Worm (Caenorhabditis elegans): ENCODE data around the gene ZK673.2.

Gene ZK673.2

ce11 chrII:10450335-10450734 is 2.3 kb downstream of the ZK673.2 start:
- no peak for TF ChIP-seq lir-3 (tag; optimal IDR thresholded peaks at IDR 0.05; ENCODE audit: poor library complexity)
- TF ChIP-seq ama-1 (optimal IDR thresholded peaks at IDR 0.05): peak; percentile 69
- peak; percentile 10 for TF ChIP-seq nhr-47 (tag; optimal IDR thresholded peaks at IDR 0.05)
- no peak for TF ChIP-seq fos-1 (tag; optimal IDR thresholded peaks at IDR 0.05)
- TF ChIP-seq efl-1 (optimal IDR thresholded peaks at IDR 0.05): peak in 1 of 2 experiments; percentile 12
- peak in 1 of 2 experiments; percentile 18 for TF ChIP-seq efl-1 (GFP tag; optimal IDR thresholded peaks at IDR 0.05 in 1 of 2)
- peak; percentile 35 for TF ChIP-seq nhr-90 (tag; optimal IDR thresholded peaks at IDR 0.05; ENCODE audit: poor library complexity)
- no peak for TF ChIP-seq hlh-17 (GFP tag; optimal IDR thresholded peaks at IDR 0.05; ENCODE audit: borderline replicate concordance)
- no peak for TF ChIP-seq dpl-1 (GFP tag; optimal IDR thresholded peaks at IDR 0.05)
- peak; percentile 27 for TF ChIP-seq nhr-71 (tag; optimal IDR thresholded peaks at IDR 0.05)
- TF ChIP-seq nhr-85 (tag): peak; percentile 12
- no peak for TF ChIP-seq mdl-1 (tag; optimal IDR thresholded peaks at IDR 0.05)
- no peak for TF ChIP-seq skn-1 (tag; optimal IDR thresholded peaks at IDR 0.05)
- TF ChIP-seq sup-37 (GFP tag; optimal IDR thresholded peaks at IDR 0.05): no peak
- no peak for TF ChIP-seq jun-1 (tag; optimal IDR thresholded peaks at IDR 0.05)
- peak in 1 of 2 experiments; percentile 22 for TF ChIP-seq lin-35 (GFP tag; optimal IDR thresholded peaks at IDR 0.05)
- TF ChIP-seq grh-1 (GFP tag; IDR thresholded peaks at IDR 0.05): no peak
- no peak for TF ChIP-seq pag-3 (tag; optimal IDR thresholded peaks at IDR 0.05; ENCODE audit: borderline replicate concordance, insufficient read depth)
- peak; percentile 11 for TF ChIP-seq blmp-1 (tag; optimal IDR thresholded peaks at IDR 0.05)
- no peak for TF ChIP-seq ces-1 (GFP tag; optimal IDR thresholded peaks at IDR 0.05)
- peak; percentile 37 for TF ChIP-seq elt-2 (tag; optimal IDR thresholded peaks at IDR 0.05)
- peak in 1 of 2 experiments; percentile 18 for TF ChIP-seq lsy-2 (tag; optimal IDR thresholded peaks at IDR 0.05)
- TF ChIP-seq tbx-2 (tag; optimal IDR thresholded peaks at IDR 0.05): peak; percentile 11
- no peak for TF ChIP-seq snpc-4 (tag; optimal IDR thresholded peaks at IDR 0.05)
- no peak for TF ChIP-seq ztf-11 (tag; optimal IDR thresholded peaks at IDR 0.05)
- TF ChIP-seq snu-23 (GFP tag; optimal IDR thresholded peaks at IDR 0.05): peak; percentile 30
- TF ChIP-seq ztf-4 (tag; optimal IDR thresholded peaks at IDR 0.05): no peak

ce11 chrII:10452620-10453019 is 4.6 kb downstream of the ZK673.2 start, which contains the start of gene ZK673.4:
TSS of gene ZK673.4 (plus strand) at chrII:10452920.
- TF ChIP-seq fos-1 (tag; optimal IDR thresholded peaks at IDR 0.05) (no peak), egl-13 (tag; optimal IDR thresholded peaks at IDR 0.05) (no peak), isw-1 (GFP tag; IDR thresholded peaks at IDR 0.05) (no peak), ztf-4 (tag; optimal IDR thresholded peaks at IDR 0.05) (no peak), pqm-1 (tag; optimal IDR thresholded peaks at IDR 0.05) (no peak), nhr-28 (tag; optimal IDR thresholded peaks at IDR 0.05) (no peak), xbp-1 (tag; optimal IDR thresholded peaks at IDR 0.05) (no peak), ets-5 (GFP tag; IDR thresholded peaks at IDR 0.05) (no peak)

- TF ChIP-seq F16B12.6 (tag; optimal IDR thresholded peaks at IDR 0.05): no peak
- no peak for TF ChIP-seq efl-1 (optimal IDR thresholded peaks at IDR 0.05)
- no peak for TF ChIP-seq efl-1 (GFP tag; optimal IDR thresholded peaks at IDR 0.05 in 1 of 2)
- TF ChIP-seq fos-1 (tag; optimal IDR thresholded peaks at IDR 0.05): no peak
- TF ChIP-seq lin-35 (GFP tag; optimal IDR thresholded peaks at IDR 0.05): no peak
- TF ChIP-seq pax-3 (tag; optimal IDR thresholded peaks at IDR 0.05): no peak
- TF ChIP-seq pag-3 (tag; optimal IDR thresholded peaks at IDR 0.05; ENCODE audit: borderline replicate concordance, insufficient read depth): no peak
Measured at ce11 chrII:10456979-10457378, 8.9 kb downstream of the ZK673.2 start, which contains the start of gene ZK673.11. TSS of gene ZK673.11 (plus strand) at chrII:10457279.

- no peak for TF ChIP-seq mef-2 (tag; optimal IDR thresholded peaks at IDR 0.05)
- no peak for TF ChIP-seq skn-1 (tag; optimal IDR thresholded peaks at IDR 0.05)
- no peak for TF ChIP-seq dsc-1 (tag; optimal IDR thresholded peaks at IDR 0.05)
- TF ChIP-seq nhr-12 (tag; optimal IDR thresholded peaks at IDR 0.05): no peak
- TF ChIP-seq ces-1 (GFP tag; optimal IDR thresholded peaks at IDR 0.05): no peak
- no peak for TF ChIP-seq nhr-20 (tag; optimal IDR thresholded peaks at IDR 0.05)
- TF ChIP-seq zag-1 (tag; optimal IDR thresholded peaks at IDR 0.05): no peak
- no peak for TF ChIP-seq lin-39 (tag; optimal IDR thresholded peaks at IDR 0.05)
- TF ChIP-seq snu-23 (GFP tag; optimal IDR thresholded peaks at IDR 0.05): no peak
- TF ChIP-seq nhr-19 (GFP tag; conservative IDR thresholded peaks at IDR 0.05): no peak
- TF ChIP-seq lin-13 (GFP tag; optimal IDR thresholded peaks at IDR 0.05): no peak
- TF ChIP-seq nhr-11 (tag; optimal IDR thresholded peaks at IDR 0.05): no peak
- no peak for TF ChIP-seq zip-4 (GFP tag; optimal IDR thresholded peaks at IDR 0.05)
- TF ChIP-seq sup-37 (GFP tag; optimal IDR thresholded peaks at IDR 0.05): no peak
- no peak for TF ChIP-seq nhr-84 (tag; optimal IDR thresholded peaks at IDR 0.05)
- no peak for TF ChIP-seq elt-3 (tag; optimal IDR thresholded peaks at IDR 0.05)
- TF ChIP-seq jun-1 (tag; optimal IDR thresholded peaks at IDR 0.05): no peak
- TF ChIP-seq fkh-10 (GFP tag; optimal IDR thresholded peaks at IDR 0.05): no peak
Measured at ce11 chrII:10461207-10461606, 13.1 kb downstream of the ZK673.2 start, which contains the start of gene ZK673.5. TSS of gene ZK673.5 (plus strand) at chrII:10461507.
